Worm (Caenorhabditis elegans): ENCODE results near the gene ras-2.
A peak's percentile ranks its signal among the peaks of the same experiment; 100 is the strongest.

ras-2 gene

ce11 chrIII:4754001-4754561 lies 14.2 kb upstream of the ras-2 start, which contains the start of the genes rps-0 and rbg-3:
rps-0 (minus strand) TSS chrIII:4754051.
rbg-3 (plus strand) TSS chrIII:4754424.
- no peak for TF ChIP-seq ceh-24 (tag; optimal IDR thresholded peaks at IDR 0.05)
- peak; percentile 9 for TF ChIP-seq ceh-48 (tag; optimal IDR thresholded peaks at IDR 0.05)
- no peak for TF ChIP-seq hlh-8 (tag; optimal IDR thresholded peaks at IDR 0.05)
- no peak for TF ChIP-seq pha-2 (tag; optimal IDR thresholded peaks at IDR 0.05)
- TF ChIP-seq sdc-2 (tag; optimal IDR thresholded peaks at IDR 0.05): no peak
- no peak for TF ChIP-seq ceh-9 (tag; optimal IDR thresholded peaks at IDR 0.05)
- TF ChIP-seq hlh-30 (tag; optimal IDR thresholded peaks at IDR 0.05; ENCODE audit: insufficient read depth): peak; percentile 19
- TF ChIP-seq ref-2 (tag; optimal IDR thresholded peaks at IDR 0.05): peak; percentile 29
- TF ChIP-seq madf-2 (tag; optimal IDR thresholded peaks at IDR 0.05): no peak
- peak; percentile 21 for TF ChIP-seq rnt-1 (tag; optimal IDR thresholded peaks at IDR 0.05)
- TF ChIP-seq ahr-1 (tag; optimal IDR thresholded peaks at IDR 0.05): no peak
- TF ChIP-seq ceh-30 (tag; optimal IDR thresholded peaks at IDR 0.05): no peak
- no peak for TF ChIP-seq lin-11 (tag; optimal IDR thresholded peaks at IDR 0.05)
- peak; percentile 68 for TF ChIP-seq ceh-18 (tag; optimal IDR thresholded peaks at IDR 0.05)
- no peak for TF ChIP-seq lim-6 (tag; optimal IDR thresholded peaks at IDR 0.05)
- no peak for TF ChIP-seq sox-4 (tag; optimal IDR thresholded peaks at IDR 0.05)
- TF ChIP-seq ceh-14 (tag; optimal IDR thresholded peaks at IDR 0.05): peak; percentile 70
- no peak for TF ChIP-seq ztf-16 (tag; optimal IDR thresholded peaks at IDR 0.05)
- TF ChIP-seq dve-1 (tag; optimal IDR thresholded peaks at IDR 0.05): peak; percentile 67
- TF ChIP-seq ets-4 (tag; optimal IDR thresholded peaks at IDR 0.05): peak; percentile 70
- peak; percentile 57 for TF ChIP-seq unc-55 (GFP tag; optimal IDR thresholded peaks at IDR 0.05)
- TF ChIP-seq K09A11.1 (tag; optimal IDR thresholded peaks at IDR 0.05; ENCODE audit: insufficient read depth): no peak
- TF ChIP-seq elt-2 (tag; optimal IDR thresholded peaks at IDR 0.05): peak; percentile 33
- TF ChIP-seq ttx-3 (tag; optimal IDR thresholded peaks at IDR 0.05): no peak
- peak; percentile 92 for TF ChIP-seq pax-1 (tag; optimal IDR thresholded peaks at IDR 0.05)
- TF ChIP-seq unc-42 (tag; optimal IDR thresholded peaks at IDR 0.05): peak; percentile 96
- TF ChIP-seq hlh-6 (tag; optimal IDR thresholded peaks at IDR 0.05): no peak
- peak; percentile 1 for TF ChIP-seq ceh-2 (tag; optimal IDR thresholded peaks at IDR 0.05)
- no peak for TF ChIP-seq hlh-15 (tag; optimal IDR thresholded peaks at IDR 0.05)
- TF ChIP-seq ceh-31 (tag; optimal IDR thresholded peaks at IDR 0.05): peak; percentile 75
- TF ChIP-seq unc-86 (tag; optimal IDR thresholded peaks at IDR 0.05): peak; percentile 4
- no peak for TF ChIP-seq pat-9 (tag; optimal IDR thresholded peaks at IDR 0.05)
- TF ChIP-seq pros-1 (tag; optimal IDR thresholded peaks at IDR 0.05): no peak
- TF ChIP-seq tbx-2 (tag; optimal IDR thresholded peaks at IDR 0.05): peak; percentile 56
- peak; percentile 22 for TF ChIP-seq ceh-34 (tag; optimal IDR thresholded peaks at IDR 0.05)
- TF ChIP-seq nfya-1 (tag; optimal IDR thresholded peaks at IDR 0.05): peak; percentile 87
- TF ChIP-seq pha-4 (tag; optimal IDR thresholded peaks at IDR 0.05): no peak
- no peak for TF ChIP-seq gmeb-2 (tag; optimal IDR thresholded peaks at IDR 0.05)
- no peak for TF ChIP-seq sox-2 (GFP tag; IDR thresholded peaks at IDR 0.05)
- peak; percentile 9 for TF ChIP-seq tbx-7 (tag; optimal IDR thresholded peaks at IDR 0.05)

ce11 chrIII:4748666-4749065 lies 8.8 kb upstream of the ras-2 start:
- no peak for TF ChIP-seq madf-2 (tag; optimal IDR thresholded peaks at IDR 0.05)
- TF ChIP-seq ets-4 (tag; optimal IDR thresholded peaks at IDR 0.05): no peak
- peak; percentile 22 for TF ChIP-seq C08G9.2 (tag; optimal IDR thresholded peaks at IDR 0.05)
- no peak for TF ChIP-seq hlh-13 (GFP tag; optimal IDR thresholded peaks at IDR 0.05)

Measured in whole organism, late embryonic.